Worm (Caenorhabditis elegans) whole organism, dauer: ENCODE data around the gene T09A5.15.

Experiments used
- unc-62 ChIP-seq: sonication (generic microtip); optimal IDR thresholded peaks from 2 replicates; lab custom pipeline; 2017; ENCODE audit warnings: missing biosample characterization, missing genetic modification reagents, missing genetic modification characterization

Gene T09A5.15

ce11 chrII:7891869-7892615 is 34.3 kb downstream of the T09A5.15 start:
- no peak for TF ChIP-seq unc-62 (GFP tag; lab: Kevin White, UChicago)

- no peak for TF ChIP-seq unc-62 (GFP tag; lab: Kevin White, UChicago)
Observed at ce11 chrII:7892761-7893272, 35.1 kb downstream of the T09A5.15 start, which contains the start of gene ptc-1. TSS of gene ptc-1 (plus strand) at chrII:7893222.

ce11 chrII:7893648-7894047 is 35.9 kb downstream of the T09A5.15 start:
- TF ChIP-seq unc-62 (GFP tag; lab: Kevin White, UChicago): no peak

ce11 chrII:7895190-7895589 is 37.4 kb downstream of the T09A5.15 start:
- TF ChIP-seq unc-62 (GFP tag; lab: Kevin White, UChicago): no peak

- TF ChIP-seq unc-62 (GFP tag; lab: Kevin White, UChicago): no peak
Observed at ce11 chrII:7900190-7900672, 42.5 kb downstream of the T09A5.15 start, which contains the start of gene rev-1. TSS of gene rev-1 (plus strand) at chrII:7900622.

- no peak for TF ChIP-seq unc-62 (GFP tag; lab: Kevin White, UChicago)
Observed at ce11 chrII:7900762-7901161, 43.0 kb downstream of the T09A5.15 start.

- no peak for TF ChIP-seq unc-62 (GFP tag; lab: Kevin White, UChicago)
Observed at ce11 chrII:7901990-7902389, 44.2 kb downstream of the T09A5.15 start.

ce11 chrII:7907539-7907997 is 49.8 kb downstream of the T09A5.15 start, which contains the start of gene best-23:
TSS of gene best-23 (minus strand) at chrII:7907589.
- no peak for TF ChIP-seq unc-62 (GFP tag; lab: Kevin White, UChicago)
